Worm (Caenorhabditis elegans) whole organism, L3 larva: ENCODE measurements around the gene ZK1248.19.

ENCODE experiments used
- R02D3.7 ChIP-seq: fragments of 150-350 bp; optimal IDR thresholded peaks from 2 replicates; lab custom pipeline; 2014; ENCODE audit warnings: missing biosample characterization, missing genetic modification characterization
- ZK546.5 ChIP-seq: sonication (generic microtip); optimal IDR thresholded peaks from 2 replicates; lab custom pipeline; 2017; ENCODE audit warnings: missing biosample characterization, missing genetic modification characterization
- aly-2 ChIP-seq: fragments of 150-350 bp; optimal IDR thresholded peaks from 2 replicates; lab custom pipeline; 2014; ENCODE audit warnings: missing biosample characterization, missing genetic modification characterization
- ama-1 ChIP-seq: fragments of 150-350 bp; optimal IDR thresholded peaks from 2 replicates; lab custom pipeline; 2018
- ceh-28 ChIP-seq: fragments of 150-350 bp; optimal IDR thresholded peaks from 2 replicates; lab custom pipeline; 2014; ENCODE audit warnings: missing biosample characterization, missing genetic modification reagents, missing genetic modification characterization
- ceh-82 ChIP-seq: fragments of 150-350 bp; optimal IDR thresholded peaks from 2 replicates; lab custom pipeline; 2014; ENCODE audit warnings: missing biosample characterization, missing genetic modification characterization
- ceh-9 ChIP-seq: sonication (generic microtip); optimal IDR thresholded peaks from 2 replicates; lab custom pipeline; 2018; ENCODE audit warnings: missing biosample characterization, missing genetic modification characterization
- daf-12 ChIP-seq: fragments of 150-350 bp; optimal IDR thresholded peaks from 2 replicates; lab custom pipeline; 2014; ENCODE audit warnings: missing biosample characterization, missing genetic modification reagents, missing genetic modification characterization
- egl-5 ChIP-seq: fragments of 150-350 bp; optimal IDR thresholded peaks from 2 replicates; lab custom pipeline; 2017; ENCODE audit warnings: missing biosample characterization, missing genetic modification reagents, missing genetic modification characterization, inconsistent platforms
- elt-1 ChIP-seq: fragments of 150-350 bp; optimal IDR thresholded peaks from 2 replicates; lab custom pipeline; 2014; ENCODE audit warnings: missing biosample characterization, missing genetic modification characterization
- elt-2 ChIP-seq: sonication (generic microtip); optimal IDR thresholded peaks from 2 replicates; lab custom pipeline; 2016; ENCODE audit warnings: missing genetic modification reagents, mild to moderate bottlenecking, missing genetic modification characterization, missing compliant biosample characterization
- elt-3 ChIP-seq, 3 experiments: fragments of 150-350 bp in 1 of 3; sonication (generic microtip) in 2 of 3; optimal IDR thresholded peaks; 2 replicates in 2 of 3; 4 replicates in 1 of 3; lab custom pipeline; 2014 to 2017; ENCODE audit warnings: missing biosample characterization in 3 of 3, missing genetic modification characterization in 3 of 3
- eor-1 ChIP-seq, 2 experiments: fragments of 150-350 bp; optimal IDR thresholded peaks; 2 replicates each; lab custom pipeline; 2014 to 2018; ENCODE audit warnings: missing biosample characterization in 2 of 2, missing genetic modification characterization in 2 of 2
- fkh-10 ChIP-seq: sonication (generic microtip); optimal IDR thresholded peaks from 2 replicates; lab custom pipeline; 2017; ENCODE audit warnings: missing biosample characterization, missing genetic modification reagents, missing genetic modification characterization
- fkh-2 ChIP-seq: fragments of 150-350 bp; optimal IDR thresholded peaks from 2 replicates; lab custom pipeline; 2014; ENCODE audit warnings: missing biosample characterization, missing genetic modification reagents, missing genetic modification characterization
- fos-1 ChIP-seq: fragments of 150-350 bp; optimal IDR thresholded peaks from 2 replicates; lab custom pipeline; 2014; ENCODE audit warnings: missing biosample characterization, missing genetic modification characterization
- hmg-11 ChIP-seq: sonication (generic microtip); optimal IDR thresholded peaks from 2 replicates; lab custom pipeline; 2016; ENCODE audit warnings: missing genetic modification characterization, missing compliant biosample characterization
- jun-1 ChIP-seq: fragments of 150-350 bp; optimal IDR thresholded peaks from 2 replicates; lab custom pipeline; 2014; ENCODE audit warnings: missing biosample characterization, missing genetic modification reagents, missing genetic modification characterization
- lin-15B ChIP-seq: fragments of 150-350 bp; optimal IDR thresholded peaks from 2 replicates; lab custom pipeline; 2014; ENCODE audit warnings: missing biosample characterization, missing genetic modification characterization
- lin-39 ChIP-seq: fragments of 150-350 bp; optimal IDR thresholded peaks from 2 replicates; lab custom pipeline; 2018; ENCODE audit warnings: missing biosample characterization, missing genetic modification reagents, missing genetic modification characterization
- mml-1 ChIP-seq: fragments of 150-350 bp; sonication (generic microtip); optimal IDR thresholded peaks from 3 replicates; lab custom pipeline; 2014; ENCODE audit warnings: missing biosample characterization, missing genetic modification characterization
- nfya-1 ChIP-seq: sonication (generic microtip); optimal IDR thresholded peaks from 2 replicates; lab custom pipeline; 2017; ENCODE audit warnings: missing genetic modification characterization, mild to moderate bottlenecking, missing compliant biosample characterization, antibody characterized with exemption, moderate library complexity; ENCODE audit not compliant: insufficient read depth
- nhr-11 ChIP-seq: fragments of 150-350 bp; optimal IDR thresholded peaks from 2 replicates; lab custom pipeline; 2014; ENCODE audit warnings: missing biosample characterization, missing genetic modification characterization
- nhr-12 ChIP-seq: fragments of 150-350 bp; optimal IDR thresholded peaks from 2 replicates; lab custom pipeline; 2014; ENCODE audit warnings: missing biosample characterization, missing genetic modification characterization
- nhr-23 ChIP-seq: fragments of 150-350 bp; optimal IDR thresholded peaks from 2 replicates; lab custom pipeline; 2014; ENCODE audit warnings: missing biosample characterization, missing genetic modification reagents, missing genetic modification characterization
- nhr-237 ChIP-seq: fragments of 150-350 bp; optimal IDR thresholded peaks from 2 replicates; lab custom pipeline; 2014; ENCODE audit warnings: missing biosample characterization, missing genetic modification characterization
- nhr-25 ChIP-seq: sonication (generic microtip); optimal IDR thresholded peaks from 2 replicates; lab custom pipeline; 2017; ENCODE audit warnings: missing biosample characterization, missing genetic modification characterization
- nhr-43 ChIP-seq: sonication (generic microtip); optimal IDR thresholded peaks from 2 replicates; lab custom pipeline; 2016; ENCODE audit warnings: mild to moderate bottlenecking, missing genetic modification characterization, missing compliant biosample characterization; ENCODE audit not compliant: poor library complexity, severe bottlenecking
- nhr-76 ChIP-seq: fragments of 150-350 bp; sonication (generic microtip); optimal IDR thresholded peaks from 5 replicates; lab custom pipeline; 2014; ENCODE audit warnings: missing biosample characterization, missing genetic modification characterization
- nhr-77 ChIP-seq: fragments of 150-350 bp; optimal IDR thresholded peaks from 2 replicates; lab custom pipeline; 2014; ENCODE audit warnings: missing biosample characterization, missing genetic modification characterization
- pha-4 ChIP-seq: fragments of 150-350 bp; optimal IDR thresholded peaks from 2 replicates; lab custom pipeline; 2014; ENCODE audit warnings: missing biosample characterization, missing genetic modification reagents, missing genetic modification characterization
- pqm-1 ChIP-seq: fragments of 150-350 bp; optimal IDR thresholded peaks from 2 replicates; lab custom pipeline; 2017; ENCODE audit warnings: missing biosample characterization, missing genetic modification characterization, inconsistent platforms
- snpc-4 ChIP-seq: fragments of 150-350 bp; optimal IDR thresholded peaks from 2 replicates; lab custom pipeline; 2014; ENCODE audit warnings: missing biosample characterization, missing genetic modification characterization
- tbx-2 ChIP-seq: sonication (generic microtip); optimal IDR thresholded peaks from 2 replicates; lab custom pipeline; 2016; ENCODE audit warnings: mild to moderate bottlenecking, missing genetic modification characterization, missing compliant biosample characterization
- unc-62 ChIP-seq: fragments of 150-350 bp; sonication (generic microtip); optimal IDR thresholded peaks from 4 replicates; lab custom pipeline; 2014; ENCODE audit warnings: missing biosample characterization, missing genetic modification reagents, missing genetic modification characterization
- ztf-11 ChIP-seq: fragments of 150-350 bp; optimal IDR thresholded peaks from 2 replicates; lab custom pipeline; 2014; ENCODE audit warnings: missing biosample characterization, missing genetic modification characterization
- ztf-4 ChIP-seq: fragments of 150-350 bp; optimal IDR thresholded peaks from 2 replicates; lab custom pipeline; 2014; ENCODE audit warnings: missing biosample characterization, missing genetic modification characterization

Gene ZK1248.19

ce11 chrII:5841866-5842265 is 2.7 kb upstream of the ZK1248.19 start, which contains the start of gene nep-25:
Gene nep-25, plus strand, starts transcription at chrII:5842240.
- no peak for TF ChIP-seq nhr-237
- no peak for TF ChIP-seq ztf-4
- no peak for TF ChIP-seq ceh-9 (tag; lab: Kevin White, UChicago)
- no peak for TF ChIP-seq nhr-43 (tag; lab: Kevin White, UChicago)
- no peak for TF ChIP-seq elt-2 (tag; lab: Kevin White, UChicago)
- TF ChIP-seq elt-1: no peak
- no peak for TF ChIP-seq ztf-11 (tag; lab: Kevin White, UChicago)
- TF ChIP-seq fkh-2 (tag; lab: Kevin White, UChicago): no peak
- no peak for TF ChIP-seq R02D3.7
- no peak for TF ChIP-seq eor-1 (tag; optimal IDR thresholded peaks at IDR 0.05; lab: Kevin White, UChicago)
- TF ChIP-seq pqm-1: no peak
- TF ChIP-seq ceh-82 (tag; lab: Kevin White, UChicago): no peak
- TF ChIP-seq nhr-25 (tag; lab: Kevin White, UChicago): no peak
- no peak for TF ChIP-seq mml-1 (tag; lab: Kevin White, UChicago)
- no peak for TF ChIP-seq nhr-23 (tag; lab: Kevin White, UChicago)
- TF ChIP-seq, all 47 proteins: peak for 0

DNA sequence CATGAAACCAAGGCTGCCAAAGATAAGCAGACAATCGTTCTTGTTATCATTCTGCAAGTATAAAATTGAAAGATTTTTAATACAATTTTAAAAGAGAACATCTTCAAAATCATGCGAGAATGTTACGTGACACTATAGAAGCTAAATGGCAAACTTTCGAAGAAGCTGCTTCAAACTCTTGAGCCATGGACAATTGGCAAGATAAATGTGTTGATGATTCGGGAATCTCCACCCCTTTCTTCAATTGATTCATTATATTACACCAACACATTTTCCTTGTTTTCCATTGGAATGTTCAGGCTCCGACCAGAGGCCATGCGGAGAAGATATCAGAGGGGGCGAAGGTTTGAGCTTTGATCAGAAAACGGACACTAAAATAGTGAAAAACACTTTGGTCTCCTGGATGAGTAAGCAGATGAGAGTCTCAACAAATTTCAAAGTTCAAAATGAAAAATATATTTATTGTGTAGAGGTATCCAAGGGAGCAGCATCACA is 1.9 kb upstream of the ZK1248.19 start, which contains the start of gene lec-5:
TSS of gene lec-5 (minus strand) at position 51 of the 495 bp plus-strand sequence.
- TF ChIP-seq ztf-11 (tag; lab: Kevin White, UChicago) (no peak), lin-39 (tag; lab: Kevin White, UChicago) (peak; percentile 9), jun-1 (tag; lab: Kevin White, UChicago) (no peak), nfya-1 (no peak)

DNA sequence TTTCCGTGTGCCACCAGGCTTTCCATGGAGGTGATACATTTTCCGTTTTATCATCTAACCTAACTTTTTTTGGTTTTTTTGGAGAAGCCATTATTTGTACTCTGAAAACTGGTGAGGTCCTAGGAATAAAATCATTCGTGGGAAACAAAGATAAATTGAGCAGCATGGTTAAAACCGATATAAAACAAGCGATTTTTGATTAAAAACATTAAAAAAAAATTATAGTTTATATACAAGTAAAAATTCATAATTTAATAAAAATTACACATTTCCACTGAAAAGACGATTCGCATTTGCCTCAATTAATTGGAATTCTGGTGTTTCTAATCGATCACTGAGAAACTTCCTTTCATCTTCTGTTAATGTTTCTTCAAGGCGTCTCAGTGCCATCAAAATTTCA is 761 bp downstream of the ZK1248.19 start, which contains the start of gene ZK1248.15:
TSS of gene ZK1248.15 (minus strand) at position 101 of the 400 bp plus-strand sequence.
- TF ChIP-seq nhr-77 (tag; lab: Kevin White, UChicago) (no peak), nhr-23 (tag; lab: Kevin White, UChicago) (no peak), fos-1 (no peak), hmg-11 (no peak), lin-15B (no peak), ama-1 (no peak), pha-4 (tag; lab: Kevin White, UChicago) (no peak), nhr-12 (no peak), elt-3 (tag; optimal IDR thresholded peaks at IDR 0.05; lab: Kevin White, UChicago) (no peak), elt-1 (no peak), mml-1 (tag; lab: Kevin White, UChicago) (no peak)

- TF ChIP-seq pqm-1: no peak
- no peak for TF ChIP-seq tbx-2 (tag; lab: Kevin White, UChicago)
- peak; percentile 22 for TF ChIP-seq fkh-10 (GFP tag; lab: Kevin White, UChicago)
- TF ChIP-seq pha-4 (tag; lab: Kevin White, UChicago): peak; percentile 72
- TF ChIP-seq elt-2 (tag; lab: Kevin White, UChicago): peak; percentile 47
- TF ChIP-seq unc-62: no peak
- peak; percentile 60 for TF ChIP-seq nfya-1
- peak; percentile 29 for TF ChIP-seq snpc-4
- peak; percentile 52 for TF ChIP-seq lin-15B
Observed at ce11 chrII:5836153-5836719, 3.0 kb downstream of the ZK1248.19 start, which contains the start of gene fzo-1. Gene fzo-1, minus strand, starts transcription at chrII:5836203.

DNA sequence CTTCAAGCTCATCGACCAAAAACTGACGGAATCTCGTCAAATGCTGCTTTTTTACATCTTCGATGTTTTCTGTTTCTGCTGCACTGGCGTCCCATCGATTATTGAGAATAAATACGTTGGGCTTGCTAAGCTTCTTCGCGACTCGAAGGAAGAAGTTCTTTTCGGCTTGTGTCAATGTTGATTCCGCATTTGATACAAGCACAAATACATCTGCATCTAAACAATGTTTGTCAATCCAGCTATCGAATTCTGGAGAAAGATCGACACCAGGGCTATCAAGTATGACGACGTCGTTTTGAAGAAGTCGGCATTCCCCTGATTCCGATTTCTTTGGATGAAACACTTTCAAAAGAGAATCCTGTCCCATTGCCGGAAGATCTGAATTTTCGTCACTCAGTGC is 4.1 kb downstream of the ZK1248.19 start:
- TF ChIP-seq fkh-10 (GFP tag; lab: Kevin White, UChicago): no peak
- no peak for TF ChIP-seq lin-15B
- no peak for TF ChIP-seq ZK546.5 (tag; lab: Kevin White, UChicago)
- no peak for TF ChIP-seq fkh-2 (tag; lab: Kevin White, UChicago)
- no peak for TF ChIP-seq nhr-11 (tag; lab: Kevin White, UChicago)
- no peak for TF ChIP-seq aly-2 (tag; lab: Kevin White, UChicago)
- no peak for TF ChIP-seq ztf-11 (tag; lab: Kevin White, UChicago)
- TF ChIP-seq pha-4 (tag; lab: Kevin White, UChicago): no peak
- no peak for TF ChIP-seq daf-12 (tag; lab: Kevin White, UChicago)
- no peak for TF ChIP-seq ceh-28 (tag; lab: Kevin White, UChicago)
- no peak for TF ChIP-seq egl-5 (tag; lab: Kevin White, UChicago)
- TF ChIP-seq eor-1 (tag; optimal IDR thresholded peaks at IDR 0.05; lab: Kevin White, UChicago): no peak
- TF ChIP-seq nhr-76 (tag; lab: Kevin White, UChicago): no peak
- no peak for TF ChIP-seq ceh-9 (tag; lab: Kevin White, UChicago)
- no peak for TF ChIP-seq jun-1 (tag; lab: Kevin White, UChicago)
- TF ChIP-seq nhr-237: no peak
